Worm (Caenorhabditis elegans): Measurements from ENCODE around the gene F35H8.4.

ce11 chrII:9522986-9523385, 36.8 kb downstream of the F35H8.4 start, which contains the start of gene AH6.17:
- no peak for TF ChIP-seq pqm-1 (tag; optimal IDR thresholded peaks at IDR 0.05)
- no peak for TF ChIP-seq fkh-10 (GFP tag; optimal IDR thresholded peaks at IDR 0.05)
- no peak for TF ChIP-seq madf-2 (tag; optimal IDR thresholded peaks at IDR 0.05)
- TF ChIP-seq ama-1 (optimal IDR thresholded peaks at IDR 0.05) = no peak
- TF ChIP-seq ceh-9 (tag; optimal IDR thresholded peaks at IDR 0.05) = no peak
- TF ChIP-seq unc-42 (tag; optimal IDR thresholded peaks at IDR 0.05) = no peak
